Worm (Caenorhabditis elegans) whole organism, L4 larva: Measurements from ENCODE around the gene mtm-6.

Experiments used
- D1046.2 ChIP-seq: fragments of 200-800 bp; sonication (Bioruptor generic); IDR thresholded peaks from 2 replicates; pipeline ENCODE4 v1.3.6; 2022; ENCODE audit warnings: missing genetic modification characterization, missing compliant biosample characterization
- F49E8.2 ChIP-seq: sonication (generic microtip); optimal IDR thresholded peaks from 2 replicates; lab custom pipeline; 2016; ENCODE audit warnings: missing compliant biosample characterization, mild to moderate bottlenecking, missing genetic modification characterization, borderline replicate concordance
- R02D3.7 ChIP-seq: fragments of 150-350 bp; sonication (generic microtip); optimal IDR thresholded peaks from 3 replicates; lab custom pipeline; 2014; ENCODE audit warnings: missing biosample characterization, missing genetic modification characterization
- T26A8.4 ChIP-seq: fragments of 200-800 bp; sonication (Bioruptor generic); IDR thresholded peaks from 2 replicates; pipeline ENCODE4 v1.3.6; 2022; ENCODE audit warnings: missing genetic modification characterization, missing compliant biosample characterization
- Y105C5A.15 ChIP-seq: fragments of 200-800 bp; sonication (Bioruptor generic); IDR thresholded peaks from 2 replicates; pipeline ENCODE4 v1.3.6; 2022; ENCODE audit warnings: missing genetic modification characterization, missing compliant biosample characterization
- Y5F2A.4 ChIP-seq: fragments of 200-800 bp; sonication (Bioruptor generic); optimal IDR thresholded peaks from 2 replicates; lab custom pipeline; 2018; ENCODE audit warnings: mild to moderate bottlenecking, missing genetic modification characterization, missing compliant biosample characterization
- ZK337.2 ChIP-seq: fragments of 200-800 bp; sonication (Bioruptor generic); IDR thresholded peaks from 2 replicates; pipeline ENCODE4 v1.3.6; 2022; ENCODE audit warnings: missing genetic modification reagents, missing genetic modification characterization, missing compliant biosample characterization
- aha-1 ChIP-seq: fragments of 150-350 bp; peaks from one replicate; lab custom pipeline; 2014; ENCODE audit warnings: missing biosample characterization, missing genetic modification characterization
- ama-1 ChIP-seq: fragments of 150-350 bp; optimal IDR thresholded peaks from 2 replicates; lab custom pipeline; 2014; ENCODE audit warnings: inconsistent platforms, mixed read lengths
- attf-4 ChIP-seq: sonication (generic microtip); optimal IDR thresholded peaks from 3 replicates; lab custom pipeline; 2017; ENCODE audit warnings: missing biosample characterization, missing genetic modification characterization
- ceh-20 ChIP-seq: fragments of 200-800 bp; sonication (Bioruptor generic); IDR thresholded peaks from 2 replicates; pipeline ENCODE4 v1.3.6; 2022; ENCODE audit warnings: missing genetic modification reagents, missing genetic modification characterization, missing compliant biosample characterization
- ceh-32 ChIP-seq: sonication (generic microtip); optimal IDR thresholded peaks from 2 replicates; lab custom pipeline; 2016; ENCODE audit warnings: mild to moderate bottlenecking, missing genetic modification characterization, missing compliant biosample characterization; ENCODE audit not compliant: poor library complexity
- ctbp-1 ChIP-seq: fragments of 200-800 bp; sonication (Bioruptor generic); IDR thresholded peaks from 2 replicates; pipeline ENCODE4 v1.3.6; 2022; ENCODE audit warnings: missing genetic modification reagents, missing genetic modification characterization, missing compliant biosample characterization
- daf-16 ChIP-seq, 3 experiments: sonication (generic microtip); optimal IDR thresholded peaks; 2 replicates each; lab custom pipeline; 2016 to 2017; ENCODE audit warnings: missing genetic modification characterization in 3 of 3, missing genetic modification reagents in 3 of 3, mild to moderate bottlenecking in 2 of 3, missing compliant biosample characterization in 2 of 3, missing biosample characterization in 1 of 3, moderate library complexity in 1 of 3
- daf-8 ChIP-seq: fragments of 200-800 bp; sonication (Bioruptor generic); IDR thresholded peaks from 2 replicates; pipeline ENCODE4 v1.3.6; 2022; ENCODE audit warnings: missing genetic modification characterization, missing compliant biosample characterization
- dmd-6 ChIP-seq: fragments of 200-800 bp; sonication (Bioruptor generic); IDR thresholded peaks from 2 replicates; pipeline ENCODE4 v1.3.6; 2022; ENCODE audit warnings: missing genetic modification reagents, missing genetic modification characterization, missing compliant biosample characterization
- dve-1 ChIP-seq: sonication (generic microtip); optimal IDR thresholded peaks from 2 replicates; lab custom pipeline; 2017; ENCODE audit warnings: antibody characterized with exemption, mild to moderate bottlenecking, missing genetic modification characterization, missing compliant biosample characterization; ENCODE audit not compliant: insufficient read depth
- egl-43 ChIP-seq: fragments of 200-800 bp; sonication (Bioruptor generic); IDR thresholded peaks from 2 replicates; pipeline ENCODE4 v1.3.6; 2022; ENCODE audit warnings: missing genetic modification reagents, missing genetic modification characterization, missing compliant biosample characterization
- fkh-10 ChIP-seq: fragments of 150-350 bp; optimal IDR thresholded peaks from 2 replicates; lab custom pipeline; 2014; ENCODE audit warnings: missing biosample characterization, missing genetic modification reagents, missing genetic modification characterization
- gei-8 ChIP-seq: fragments of 200-800 bp; sonication (Bioruptor generic); optimal IDR thresholded peaks from 2 replicates; lab custom pipeline; 2018; ENCODE audit warnings: mild to moderate bottlenecking, missing genetic modification characterization, missing compliant biosample characterization
- lin-13 ChIP-seq: fragments of 150-350 bp; optimal IDR thresholded peaks from 2 replicates; lab custom pipeline; 2014; ENCODE audit warnings: missing biosample characterization, missing genetic modification reagents, missing genetic modification characterization
- lin-15B ChIP-seq: fragments of 150-350 bp; sonication (generic microtip); optimal IDR thresholded peaks from 3 replicates; lab custom pipeline; 2014; ENCODE audit warnings: missing biosample characterization, missing genetic modification characterization
- madf-5 ChIP-seq, 2 experiments: fragments of 200-800 bp; sonication (Bioruptor generic); IDR thresholded peaks; 2 replicates each; pipeline ENCODE4 v1.3.6; 2022; ENCODE audit warnings: missing compliant biosample characterization in 2 of 2, missing genetic modification characterization in 2 of 2
- mdt-29 ChIP-seq: fragments of 200-800 bp; sonication (Bioruptor generic); IDR thresholded peaks from 2 replicates; pipeline ENCODE4 v1.3.6; 2022; ENCODE audit warnings: missing genetic modification reagents, missing genetic modification characterization, missing compliant biosample characterization
- nhr-111 ChIP-seq: fragments of 200-800 bp; sonication (Bioruptor generic); optimal IDR thresholded peaks from 2 replicates; lab custom pipeline; 2018; ENCODE audit warnings: mild to moderate bottlenecking, missing genetic modification characterization, missing compliant biosample characterization
- nhr-28 ChIP-seq: fragments of 150-350 bp; optimal IDR thresholded peaks from 2 replicates; lab custom pipeline; 2014; ENCODE audit warnings: missing biosample characterization, missing genetic modification characterization
- nhr-41 ChIP-seq: fragments of 200-800 bp; sonication (Bioruptor generic); IDR thresholded peaks from 2 replicates; pipeline ENCODE4 v1.3.6; 2022; ENCODE audit warnings: missing genetic modification reagents, missing genetic modification characterization, missing compliant biosample characterization
- nhr-48 ChIP-seq: sonication (generic microtip); optimal IDR thresholded peaks from 2 replicates; lab custom pipeline; 2016; ENCODE audit warnings: mild to moderate bottlenecking, missing genetic modification characterization, missing compliant biosample characterization
- nhr-6 ChIP-seq: fragments of 150-350 bp; optimal IDR thresholded peaks from 2 replicates; lab custom pipeline; 2014; ENCODE audit warnings: missing biosample characterization, missing genetic modification characterization
- php-3 ChIP-seq: fragments of 200-800 bp; sonication (Bioruptor generic); IDR thresholded peaks from 2 replicates; pipeline ENCODE4 v1.3.6; 2022; ENCODE audit warnings: missing genetic modification reagents, missing genetic modification characterization, missing compliant biosample characterization
- pqm-1 ChIP-seq: sonication (generic microtip); optimal IDR thresholded peaks from 2 replicates; lab custom pipeline; 2017; ENCODE audit warnings: missing biosample characterization, missing genetic modification characterization
- set-16 ChIP-seq: fragments of 200-800 bp; sonication (Bioruptor generic); IDR thresholded peaks from 2 replicates; pipeline ENCODE4 v1.3.6; 2022; ENCODE audit warnings: missing genetic modification reagents, missing genetic modification characterization, missing compliant biosample characterization
- snpc-1.2 ChIP-seq: fragments of 200-800 bp; sonication (Bioruptor generic); IDR thresholded peaks from 2 replicates; pipeline ENCODE4 v1.3.6; 2022; ENCODE audit warnings: missing genetic modification reagents, missing genetic modification characterization, missing compliant biosample characterization
- spr-3 ChIP-seq: fragments of 200-800 bp; sonication (Bioruptor generic); optimal IDR thresholded peaks from 2 replicates; lab custom pipeline; 2018; ENCODE audit warnings: mild to moderate bottlenecking, missing genetic modification characterization, missing compliant biosample characterization
- unc-39 ChIP-seq: sonication (generic microtip); optimal IDR thresholded peaks from 2 replicates; lab custom pipeline; 2017; ENCODE audit warnings: missing biosample characterization, missing genetic modification characterization
- unc-62 ChIP-seq, 3 experiments: fragments of 150-350 bp in 1 of 3; sonication (generic microtip); optimal IDR thresholded peaks in 2 of 3; peaks in 1 of 3; 1 replicate in 1 of 3; 2 replicates in 2 of 3; lab custom pipeline; 2014 to 2017; ENCODE audit warnings: missing biosample characterization in 3 of 3, missing genetic modification characterization in 3 of 3, missing genetic modification reagents in 3 of 3, missing genotype in 1 of 3
- vab-7 ChIP-seq: fragments of 200-800 bp; sonication (Bioruptor generic); IDR thresholded peaks from 2 replicates; pipeline ENCODE4 v1.3.6; 2022; ENCODE audit warnings: missing genetic modification reagents, missing genetic modification characterization, missing compliant biosample characterization
- zag-1 ChIP-seq: fragments of 150-350 bp; optimal IDR thresholded peaks from 2 replicates; lab custom pipeline; 2014; ENCODE audit warnings: missing biosample characterization, missing genetic modification characterization
- zfp-2 ChIP-seq: sonication (generic microtip); optimal IDR thresholded peaks from 2 replicates; lab custom pipeline; 2016; ENCODE audit warnings: mild to moderate bottlenecking, missing genetic modification characterization, missing compliant biosample characterization
- zfp-3 ChIP-seq: fragments of 200-800 bp; sonication (Bioruptor generic); conservative IDR thresholded peaks from 2 replicates; pipeline ENCODE4 v1.3.6; 2022; ENCODE audit warnings: missing genetic modification reagents, missing genetic modification characterization, missing compliant biosample characterization
- ztf-7 ChIP-seq: fragments of 150-350 bp; optimal IDR thresholded peaks from 2 replicates; lab custom pipeline; 2014; ENCODE audit warnings: missing biosample characterization, missing genetic modification characterization

mtm-6 gene

ce11 chrIII:13388621-13389020 lies 41.7 kb downstream of the mtm-6 start:
- TF ChIP-seq dmd-6 (GFP tag; lab: Robert Waterston, UW) (peak; percentile 23; the same call in 1 of the 2 replicates), php-3 (GFP tag; lab: Robert Waterston, UW) (peak; percentile 66; the same call in 1 of the 2 replicates), dve-1 (peak; percentile 47), pqm-1 (peak; percentile 60), zfp-2 (tag; lab: Kevin White, UChicago) (no peak), daf-16 (GFP tag; optimal IDR thresholded peaks at IDR 0.05; lab: Kevin White, UChicago) (no peak), daf-16 (tag; optimal IDR thresholded peaks at IDR 0.05; lab: Kevin White, UChicago) (peak; percentile 89), R02D3.7 (tag; lab: Kevin White, UChicago) (no peak), lin-13 (GFP tag; lab: Kevin White, UChicago) (no peak), set-16 (GFP tag; lab: Robert Waterston, UW) (no peak), nhr-28 (peak; percentile 31), nhr-6 (no peak), aha-1 (tag; lab: Kevin White, UChicago) (no peak)

- TF ChIP-seq ama-1 (lab: Kevin White, UChicago): no peak
- TF ChIP-seq D1046.2: no peak
- no peak for TF ChIP-seq attf-4
- TF ChIP-seq nhr-41 (GFP tag; lab: Robert Waterston, UW): no peak
- TF ChIP-seq, all 104 proteins: peak for 0
Observed at ce11 chrIII:13389078-13389477, 42.2 kb downstream of the mtm-6 start, which contains the start of gene T03F6.3. T03F6.3 (plus strand) TSS chrIII:13389395.

- TF ChIP-seq fkh-10 (GFP tag; lab: Kevin White, UChicago) (no peak), spr-3 (GFP tag; lab: Kevin White, UChicago) (no peak), zfp-3 (GFP tag; lab: Robert Waterston, UW) (no peak), ceh-32 (tag; lab: Kevin White, UChicago) (no peak), zag-1 (tag; lab: Kevin White, UChicago) (no peak), ctbp-1 (GFP tag; lab: Robert Waterston, UW) (no peak), nhr-48 (tag; lab: Kevin White, UChicago) (no peak), Y5F2A.4 (GFP tag; lab: Kevin White, UChicago) (no peak), Y105C5A.15 (no peak), F49E8.2 (tag; lab: Kevin White, UChicago) (no peak)
Observed at ce11 chrIII:13390789-13391188, 43.9 kb downstream of the mtm-6 start.

- TF ChIP-seq snpc-1.2 (GFP tag; lab: Robert Waterston, UW) (no peak), nhr-111 (GFP tag; lab: Kevin White, UChicago) (no peak), ctbp-1 (GFP tag; lab: Robert Waterston, UW) (no peak), unc-39 (tag; lab: Kevin White, UChicago) (no peak), daf-16 (GFP tag; optimal IDR thresholded peaks at IDR 0.05; lab: Kevin White, UChicago) (no peak), daf-16 (tag; optimal IDR thresholded peaks at IDR 0.05; lab: Kevin White, UChicago) (no peak), mdt-29 (GFP tag; lab: Robert Waterston, UW) (no peak), lin-15B (no peak), T26A8.4 (GFP tag; lab: Robert Waterston, UW) (no peak), madf-5 (GFP tag; IDR thresholded peaks at IDR 0.05; lab: Robert Waterston, UW) (no peak), ZK337.2 (GFP tag; lab: Robert Waterston, UW) (no peak), lin-13 (GFP tag; lab: Kevin White, UChicago) (no peak), egl-43 (no peak), unc-62 (GFP tag; optimal IDR thresholded peaks at IDR 0.05 in 1 of 2; lab: Kevin White, UChicago) (no peak), unc-62 (tag; optimal IDR thresholded peaks at IDR 0.05; lab: Kevin White, UChicago) (no peak), gei-8 (GFP tag; lab: Kevin White, UChicago) (no peak), daf-8 (GFP tag; lab: Robert Waterston, UW) (no peak), vab-7 (no peak), ztf-7 (tag; lab: Kevin White, UChicago) (no peak), ceh-20 (GFP tag; lab: Robert Waterston, UW) (no peak)
Observed at ce11 chrIII:13393239-13393638, 46.4 kb downstream of the mtm-6 start, which contains the start of gene dnj-17. dnj-17 (minus strand) TSS chrIII:13393339.
